Worm (Caenorhabditis elegans) whole organism, young adult: Measurements from ENCODE around the gene M02B7.7.

ENCODE experiments used
- B0336.3 ChIP-seq: fragments of 200-800 bp; sonication (Bioruptor generic); IDR thresholded peaks from 2 replicates; pipeline ENCODE4 v1.3.6; 2022; ENCODE audit warnings: missing genetic modification characterization, missing compliant biosample characterization
- F23B12.7 ChIP-seq: sonication (generic microtip); optimal IDR thresholded peaks from 2 replicates; lab custom pipeline; 2017; ENCODE audit warnings: missing genetic modification characterization, mild to moderate bottlenecking, missing compliant biosample characterization, antibody characterized with exemption, moderate library complexity; ENCODE audit not compliant: insufficient read depth
- ama-1 ChIP-seq, 3 experiments: fragments of 150-350 bp in 1 of 3; sonication (generic microtip) in 2 of 3; optimal IDR thresholded peaks; 2 replicates each; lab custom pipeline; 2014 to 2018; ENCODE audit warnings: missing biosample characterization in 2 of 3, missing genetic modification characterization in 2 of 3, missing genetic modification reagents in 2 of 3
- efl-1 ChIP-seq: fragments of 150-350 bp; optimal IDR thresholded peaks from 2 replicates; lab custom pipeline; 2014; ENCODE audit warnings: missing biosample characterization, missing genetic modification reagents, missing genetic modification characterization
- hlh-12 ChIP-seq: sonication (generic microtip); optimal IDR thresholded peaks from 2 replicates; lab custom pipeline; 2016; ENCODE audit warnings: missing genetic modification characterization, missing compliant biosample characterization
- nfya-1 ChIP-seq: sonication (generic microtip); optimal IDR thresholded peaks from 2 replicates; lab custom pipeline; 2017; ENCODE audit warnings: antibody characterized with exemption, missing compliant biosample characterization, missing genetic modification characterization, borderline replicate concordance; ENCODE audit not compliant: insufficient read depth
- nhr-120 ChIP-seq: fragments of 200-800 bp; sonication (Bioruptor generic); IDR thresholded peaks from 2 replicates; pipeline ENCODE4 v1.3.6; 2022; ENCODE audit warnings: missing genetic modification characterization, missing compliant biosample characterization
- pha-4 ChIP-seq: fragments of 150-350 bp; sonication (generic microtip); optimal IDR thresholded peaks from 2 replicates; lab custom pipeline; 2014; ENCODE audit warnings: missing biosample characterization, missing genetic modification reagents, missing genetic modification characterization
- sea-2 ChIP-seq: fragments of 200-800 bp; sonication (Bioruptor generic); IDR thresholded peaks from 2 replicates; pipeline ENCODE4 v1.3.6; 2022; ENCODE audit warnings: missing genetic modification characterization, missing compliant biosample characterization
- unc-62 ChIP-seq: fragments of 150-350 bp; optimal IDR thresholded peaks from 2 replicates; lab custom pipeline; 2014; ENCODE audit warnings: missing biosample characterization, missing genetic modification reagents, missing genetic modification characterization

DNA sequence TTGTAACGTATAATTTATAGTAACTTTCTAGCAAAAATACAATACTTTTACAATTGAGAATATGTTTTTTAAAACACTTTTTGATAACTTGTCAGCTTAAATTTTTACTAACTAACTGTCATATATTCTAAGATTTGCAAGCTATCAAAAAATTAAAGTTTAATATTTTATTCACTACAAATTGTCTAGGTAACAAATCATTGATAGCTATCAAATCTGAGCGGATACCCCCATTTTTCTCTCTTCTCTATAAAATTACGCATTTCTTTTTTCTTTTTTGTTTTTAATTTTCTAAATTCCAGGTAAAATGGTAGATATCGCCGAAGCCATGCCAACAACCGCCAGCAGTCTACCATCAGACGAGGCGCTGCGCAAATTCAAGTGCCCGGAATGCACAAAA, 48.6 kb upstream of the M02B7.7 start, which contains the start of gene zag-1:
- no peak for TF ChIP-seq hlh-12 (tag; lab: Kevin White, UChicago)
- TF ChIP-seq ama-1 (optimal IDR thresholded peaks at IDR 0.05; lab: Kevin White, UChicago): no peak
- no peak for TF ChIP-seq ama-1 (GFP tag; optimal IDR thresholded peaks at IDR 0.05; lab: Kevin White, UChicago)
- TF ChIP-seq nfya-1 (tag; lab: Kevin White, UChicago): no peak
- TF ChIP-seq sea-2 (GFP tag; lab: Robert Waterston, UW): no peak
- no peak for TF ChIP-seq F23B12.7 (tag; lab: Kevin White, UChicago)
- no peak for TF ChIP-seq efl-1 (GFP tag; lab: Kevin White, UChicago)
- no peak for TF ChIP-seq B0336.3 (GFP tag; lab: Robert Waterston, UW)
- no peak for TF ChIP-seq pha-4 (tag; lab: Kevin White, UChicago)
- TF ChIP-seq nhr-120: no peak
- no peak for TF ChIP-seq unc-62
